Worm (Caenorhabditis elegans) whole organism, late embryonic: ENCODE measurements around the gene hmg-5.

Source experiments
- ama-1 ChIP-seq: fragments of 150-350 bp; optimal IDR thresholded peaks from 2 replicates; lab custom pipeline; 2014
- ref-2 ChIP-seq: sonication (generic microtip); optimal IDR thresholded peaks from 2 replicates; lab custom pipeline; 2016; ENCODE audit warnings: missing genetic modification characterization, missing compliant biosample characterization

DNA sequence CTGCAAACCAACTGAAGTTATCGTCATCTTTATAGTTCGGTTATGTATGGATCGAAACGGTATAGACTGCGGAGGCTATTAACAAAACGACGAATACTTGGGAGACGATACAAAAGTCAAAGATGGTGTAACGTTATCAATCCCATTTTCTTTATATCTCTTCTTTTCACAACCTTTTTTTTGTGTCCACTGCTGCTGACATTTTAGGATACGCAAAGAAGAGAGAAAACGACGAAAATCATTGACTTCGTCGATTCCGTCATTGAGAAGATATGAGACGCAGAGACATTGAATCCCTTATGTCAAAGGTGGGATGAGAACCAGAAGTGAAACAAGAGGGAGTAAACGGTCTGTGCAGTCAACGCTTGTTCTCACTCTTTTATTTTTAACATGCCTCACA, 5.1 kb upstream of the hmg-5 start, which contains the start of gene cima-1:
- no peak for TF ChIP-seq ref-2 (tag; lab: Kevin White, UChicago)
- TF ChIP-seq ama-1 = no peak
